Worm (Caenorhabditis elegans) whole organism, young adult: ENCODE data around the gene Y59C2A.2.

Experiments used
- B0261.1 ChIP-seq: sonication (generic microtip); optimal IDR thresholded peaks from 2 replicates; lab custom pipeline; 2016; ENCODE audit warnings: mild to moderate bottlenecking, missing genetic modification characterization, moderate library complexity, missing compliant biosample characterization
- F57A8.1 ChIP-seq: fragments of 200-800 bp; sonication (Bioruptor generic); optimal IDR thresholded peaks from 2 replicates; lab custom pipeline; 2018; ENCODE audit warnings: mild to moderate bottlenecking, missing genetic modification characterization, moderate library complexity, missing compliant biosample characterization
- K11D2.4 ChIP-seq: fragments of 200-800 bp; sonication (Bioruptor generic); IDR thresholded peaks from 2 replicates; pipeline ENCODE4 v1.3.6; 2022; ENCODE audit warnings: missing genetic modification reagents, missing genetic modification characterization, missing compliant biosample characterization
- K12H6.12 ChIP-seq: fragments of 200-800 bp; sonication (Bioruptor generic); optimal IDR thresholded peaks from 2 replicates; lab custom pipeline; 2018; ENCODE audit warnings: mild to moderate bottlenecking, missing genetic modification characterization, missing compliant biosample characterization
- T07F8.4 ChIP-seq: sonication (generic microtip); optimal IDR thresholded peaks from 2 replicates; lab custom pipeline; 2016; ENCODE audit warnings: mild to moderate bottlenecking, missing genetic modification characterization, moderate library complexity, missing compliant biosample characterization
- T26A5.8 ChIP-seq: sonication (generic microtip); optimal IDR thresholded peaks from 2 replicates; lab custom pipeline; 2016; ENCODE audit warnings: missing genetic modification characterization, missing compliant biosample characterization
- akir-1 ChIP-seq: fragments of 200-800 bp; sonication (Bioruptor generic); optimal IDR thresholded peaks from 2 replicates; lab custom pipeline; 2018; ENCODE audit warnings: mild to moderate bottlenecking, missing genetic modification characterization, moderate library complexity, missing compliant biosample characterization
- ama-1 ChIP-seq, 3 experiments: fragments of 150-350 bp in 1 of 3; sonication (generic microtip) in 2 of 3; optimal IDR thresholded peaks; 2 replicates each; lab custom pipeline; 2014 to 2018; ENCODE audit warnings: missing biosample characterization in 2 of 3, missing genetic modification characterization in 2 of 3, missing genetic modification reagents in 2 of 3
- aptf-3 ChIP-seq: fragments of 200-800 bp; sonication (Bioruptor generic); IDR thresholded peaks from 2 replicates; pipeline ENCODE4 v1.3.6; 2022; ENCODE audit warnings: missing genetic modification characterization, missing compliant biosample characterization
- bed-1 ChIP-seq: fragments of 200-800 bp; sonication (Bioruptor generic); IDR thresholded peaks from 2 replicates; pipeline ENCODE4 v1.3.6; 2022; ENCODE audit warnings: missing genetic modification reagents, missing genetic modification characterization, missing compliant biosample characterization
- ccch-3 ChIP-seq: fragments of 200-800 bp; sonication (Bioruptor generic); optimal IDR thresholded peaks from 2 replicates; lab custom pipeline; 2018; ENCODE audit warnings: mild to moderate bottlenecking, missing genetic modification characterization, missing compliant biosample characterization
- cebp-1 ChIP-seq, 2 experiments: fragments of 200-800 bp in 1 of 2; sonication (Bioruptor generic) in 1 of 2; sonication (generic microtip) in 1 of 2; IDR thresholded peaks in 1 of 2; optimal IDR thresholded peaks in 1 of 2; 2 replicates each; pipeline versions ENCODE4 v1.3.6 to Lab custom; 2017 to 2022; ENCODE audit warnings: missing compliant biosample characterization in 2 of 2, missing genetic modification characterization in 2 of 2, mild to moderate bottlenecking in 1 of 2, missing genetic modification reagents in 1 of 2, moderate library complexity in 1 of 2
- ceh-27 ChIP-seq: fragments of 200-800 bp; sonication (Bioruptor generic); optimal IDR thresholded peaks from 2 replicates; lab custom pipeline; 2018; ENCODE audit warnings: mild to moderate bottlenecking, missing genetic modification characterization, moderate library complexity, missing compliant biosample characterization
- ceh-40 ChIP-seq: fragments of 200-800 bp; sonication (Bioruptor generic); IDR thresholded peaks from 2 replicates; pipeline ENCODE4 v1.3.6; 2022; ENCODE audit warnings: missing genetic modification characterization, missing compliant biosample characterization
- ceh-58 ChIP-seq: fragments of 200-800 bp; sonication (Bioruptor generic); IDR thresholded peaks from 2 replicates; pipeline ENCODE4 v1.3.6; 2022; ENCODE audit warnings: missing genetic modification characterization, missing compliant biosample characterization
- ceh-91 ChIP-seq: fragments of 200-800 bp; sonication (Bioruptor generic); IDR thresholded peaks from 2 replicates; pipeline ENCODE4 v1.3.6; 2022; ENCODE audit warnings: missing genetic modification reagents, missing genetic modification characterization, missing compliant biosample characterization
- die-1 ChIP-seq: sonication (generic microtip); optimal IDR thresholded peaks from 2 replicates; lab custom pipeline; 2016; ENCODE audit warnings: missing genotype, mild to moderate bottlenecking, missing genetic modification characterization, missing compliant biosample characterization
- dox-1 ChIP-seq: fragments of 200-800 bp; sonication (Bioruptor generic); IDR thresholded peaks from 2 replicates; pipeline ENCODE4 v1.3.6; 2022; ENCODE audit warnings: missing genetic modification reagents, missing genetic modification characterization, missing compliant biosample characterization
- ets-4 ChIP-seq: fragments of 200-800 bp; sonication (Bioruptor generic); optimal IDR thresholded peaks from 2 replicates; lab custom pipeline; 2018; ENCODE audit warnings: mild to moderate bottlenecking, missing genetic modification characterization, missing compliant biosample characterization
- gei-17 ChIP-seq: fragments of 200-800 bp; sonication (Bioruptor generic); optimal IDR thresholded peaks from 2 replicates; lab custom pipeline; 2018; ENCODE audit warnings: mild to moderate bottlenecking, missing genetic modification characterization, missing compliant biosample characterization
- hsf-1 ChIP-seq: fragments of 200-800 bp; sonication (Bioruptor generic); IDR thresholded peaks from 2 replicates; pipeline ENCODE4 v1.3.6; 2022; ENCODE audit warnings: missing genetic modification reagents, missing genetic modification characterization, missing compliant biosample characterization
- lir-1 ChIP-seq: fragments of 200-800 bp; sonication (Bioruptor generic); conservative IDR thresholded peaks from 2 replicates; pipeline ENCODE4 v1.3.6; 2022; ENCODE audit warnings: missing genetic modification reagents, missing genetic modification characterization, missing compliant biosample characterization
- lsl-1 ChIP-seq: fragments of 200-800 bp; sonication (Bioruptor generic); optimal IDR thresholded peaks from 2 replicates; lab custom pipeline; 2018; ENCODE audit warnings: mild to moderate bottlenecking, missing genetic modification characterization, moderate library complexity, missing compliant biosample characterization
- lsy-27 ChIP-seq: sonication (generic microtip); optimal IDR thresholded peaks from 2 replicates; lab custom pipeline; 2017; ENCODE audit warnings: missing genetic modification characterization, mild to moderate bottlenecking, missing compliant biosample characterization, antibody characterized with exemption, missing genotype, borderline replicate concordance; ENCODE audit not compliant: insufficient read depth
- madf-10 ChIP-seq: sonication (generic microtip); optimal IDR thresholded peaks from 2 replicates; lab custom pipeline; 2016; ENCODE audit warnings: mild to moderate bottlenecking, missing genetic modification characterization, missing compliant biosample characterization
- madf-6 ChIP-seq: fragments of 200-800 bp; sonication (Bioruptor generic); IDR thresholded peaks from 2 replicates; pipeline ENCODE4 v1.3.6; 2022; ENCODE audit warnings: missing genetic modification reagents, missing genetic modification characterization, missing compliant biosample characterization
- mel-28 ChIP-seq: sonication (generic microtip); optimal IDR thresholded peaks from 2 replicates; lab custom pipeline; 2016; ENCODE audit warnings: borderline replicate concordance, mild to moderate bottlenecking, missing genetic modification characterization, missing compliant biosample characterization
- nfya-1 ChIP-seq: sonication (generic microtip); optimal IDR thresholded peaks from 2 replicates; lab custom pipeline; 2017; ENCODE audit warnings: antibody characterized with exemption, missing compliant biosample characterization, missing genetic modification characterization, borderline replicate concordance; ENCODE audit not compliant: insufficient read depth
- nfyb-1 ChIP-seq: fragments of 200-800 bp; sonication (Bioruptor generic); IDR thresholded peaks from 2 replicates; pipeline ENCODE4 v1.3.6; 2022; ENCODE audit warnings: missing genetic modification reagents, missing genetic modification characterization, missing compliant biosample characterization
- pbrm-1 ChIP-seq: fragments of 200-800 bp; sonication (Bioruptor generic); IDR thresholded peaks from 2 replicates; pipeline ENCODE4 v1.3.6; 2022; ENCODE audit warnings: missing genetic modification reagents, missing genetic modification characterization, missing compliant biosample characterization
- pha-4 ChIP-seq: fragments of 150-350 bp; sonication (generic microtip); optimal IDR thresholded peaks from 2 replicates; lab custom pipeline; 2014; ENCODE audit warnings: missing biosample characterization, missing genetic modification reagents, missing genetic modification characterization
- rcor-1 ChIP-seq: fragments of 200-800 bp; sonication (Bioruptor generic); IDR thresholded peaks from 2 replicates; pipeline ENCODE4 v1.3.6; 2022; ENCODE audit warnings: missing genetic modification reagents, missing genetic modification characterization, missing compliant biosample characterization
- rpc-1 ChIP-seq, 2 experiments: fragments of 150-350 bp in 1 of 2; sonication (generic microtip) in 1 of 2; optimal IDR thresholded peaks; 2 replicates each; lab custom pipeline; 2014 to 2018; ENCODE audit warnings: missing biosample characterization in 1 of 2, missing genetic modification characterization in 1 of 2, missing genetic modification reagents in 1 of 2, missing genotype in 1 of 2
- snpc-1.3 ChIP-seq: sonication (generic microtip); optimal IDR thresholded peaks from 2 replicates; lab custom pipeline; 2017; ENCODE audit warnings: missing genetic modification characterization, mild to moderate bottlenecking, missing compliant biosample characterization, antibody characterized with exemption, moderate library complexity, missing genotype, missing genetic modification reagents; ENCODE audit not compliant: insufficient read depth
- sptf-2 ChIP-seq: fragments of 200-800 bp; sonication (Bioruptor generic); optimal IDR thresholded peaks from 2 replicates; lab custom pipeline; 2018; ENCODE audit warnings: mild to moderate bottlenecking, missing genetic modification characterization, missing compliant biosample characterization
- ztf-28 ChIP-seq: fragments of 200-800 bp; sonication (Bioruptor generic); IDR thresholded peaks from 2 replicates; pipeline ENCODE4 v1.3.6; 2022; ENCODE audit warnings: missing genetic modification reagents, missing genetic modification characterization, missing compliant biosample characterization
- ztf-6 ChIP-seq: fragments of 200-800 bp; sonication (Bioruptor generic); IDR thresholded peaks from 2 replicates; pipeline ENCODE4 v1.3.6; 2022; ENCODE audit warnings: missing genetic modification reagents, missing genetic modification characterization, missing compliant biosample characterization

Y59C2A.2 gene

DNA sequence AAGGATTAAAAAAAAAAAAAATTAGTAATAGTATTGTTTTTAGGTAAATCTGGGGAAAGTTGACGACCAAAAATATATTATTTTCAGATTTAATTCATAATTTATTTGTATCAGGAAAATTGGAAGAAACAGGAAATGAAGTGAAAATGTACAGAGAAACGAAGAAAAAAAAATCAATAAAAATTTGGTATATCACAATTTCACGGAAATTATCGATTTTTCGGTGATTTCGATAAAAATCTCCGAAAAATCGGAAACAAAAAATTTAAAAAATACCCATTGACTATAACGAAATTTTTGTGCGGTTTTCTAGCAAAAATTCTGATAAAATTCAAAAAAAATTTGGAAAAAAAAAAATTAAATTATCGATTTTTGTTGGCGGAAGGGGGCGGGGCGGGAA lies 11.7 kb downstream of the Y59C2A.2 start:
- no peak for TF ChIP-seq rcor-1 (GFP tag; lab: Robert Waterston, UW)
- no peak for TF ChIP-seq K11D2.4 (GFP tag; lab: Robert Waterston, UW)
- no peak for TF ChIP-seq madf-10
- TF ChIP-seq mel-28 (tag; lab: Kevin White, UChicago): no peak
- no peak for TF ChIP-seq lsl-1 (GFP tag; lab: Kevin White, UChicago)
- no peak for TF ChIP-seq gei-17 (GFP tag; lab: Kevin White, UChicago)
- TF ChIP-seq aptf-3: no peak
- TF ChIP-seq hsf-1: no peak
- TF ChIP-seq dox-1: no peak
- TF ChIP-seq ceh-58 (GFP tag; lab: Robert Waterston, UW): no peak
- TF ChIP-seq pbrm-1 (GFP tag; lab: Robert Waterston, UW): no peak
- no peak for TF ChIP-seq ceh-27 (GFP tag; lab: Kevin White, UChicago)
- TF ChIP-seq rpc-1 (optimal IDR thresholded peaks at IDR 0.05; lab: Kevin White, UChicago): no peak
- TF ChIP-seq rpc-1 (tag; optimal IDR thresholded peaks at IDR 0.05; lab: Kevin White, UChicago): no peak
- TF ChIP-seq B0261.1 (tag; lab: Kevin White, UChicago): no peak
- TF ChIP-seq lir-1 (GFP tag; lab: Robert Waterston, UW): no peak
- TF ChIP-seq T07F8.4 (tag; lab: Kevin White, UChicago): no peak
- TF ChIP-seq F57A8.1 (GFP tag; lab: Kevin White, UChicago): no peak

DNA sequence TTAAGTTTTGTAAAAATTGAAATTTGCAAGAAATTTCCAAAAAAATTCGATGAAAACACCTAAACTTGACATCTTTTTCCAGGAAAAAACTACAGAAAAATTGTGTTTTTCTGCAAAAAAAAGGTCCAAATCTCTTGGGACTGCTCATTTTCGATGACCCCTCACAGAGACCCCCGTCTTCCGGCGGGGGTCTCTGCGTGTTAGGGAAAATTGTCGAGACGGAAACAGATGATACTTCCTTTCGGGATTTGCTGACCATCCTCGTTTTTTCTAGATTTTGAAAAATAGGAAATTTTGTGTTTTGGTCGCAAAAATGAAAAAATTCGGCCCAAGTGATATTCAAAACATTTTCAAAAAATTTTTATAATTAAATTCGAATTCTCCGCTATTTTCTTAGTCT lies 12.6 kb downstream of the Y59C2A.2 start:
- TF ChIP-seq ceh-58 (GFP tag; lab: Robert Waterston, UW) (no peak), akir-1 (no peak), nfyb-1 (no peak), hsf-1 (no peak), ztf-6 (GFP tag; lab: Robert Waterston, UW) (no peak), madf-6 (GFP tag; lab: Robert Waterston, UW) (no peak), ceh-40 (no peak), K12H6.12 (tag; lab: Kevin White, UChicago) (no peak), K11D2.4 (GFP tag; lab: Robert Waterston, UW) (no peak), dox-1 (no peak)

DNA sequence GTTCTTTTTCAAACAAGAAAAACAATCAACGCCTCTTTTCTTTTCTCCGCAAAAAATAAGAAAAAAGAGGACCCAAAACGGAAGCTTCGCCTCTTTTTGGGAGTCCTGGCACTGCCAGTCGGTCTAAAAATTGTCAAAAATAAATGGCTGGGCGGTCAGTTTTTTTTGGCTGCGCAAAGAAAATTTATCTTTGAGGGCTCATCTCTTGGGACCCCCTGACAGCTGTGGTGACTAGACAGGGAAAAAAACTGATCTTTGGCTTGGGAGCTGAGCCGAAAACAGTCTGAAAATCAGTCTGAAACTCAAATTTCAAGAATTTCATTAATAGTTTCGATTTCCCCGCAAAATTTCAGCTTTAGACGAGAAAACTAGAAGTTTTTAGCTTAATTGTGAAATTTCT lies 13.4 kb downstream of the Y59C2A.2 start:
- TF ChIP-seq nfya-1: no peak
- no peak for TF ChIP-seq die-1
- no peak for TF ChIP-seq snpc-1.3 (tag; lab: Kevin White, UChicago)
- no peak for TF ChIP-seq F57A8.1 (GFP tag; lab: Kevin White, UChicago)
- no peak for TF ChIP-seq pha-4
- TF ChIP-seq T26A5.8: no peak
- no peak for TF ChIP-seq ccch-3 (GFP tag; lab: Kevin White, UChicago)
- TF ChIP-seq sptf-2 (GFP tag; lab: Kevin White, UChicago): no peak
- no peak for TF ChIP-seq cebp-1 (GFP tag; IDR thresholded peaks at IDR 0.05; lab: Robert Waterston, UW)
- no peak for TF ChIP-seq cebp-1 (tag; optimal IDR thresholded peaks at IDR 0.05; lab: Kevin White, UChicago)
- TF ChIP-seq ama-1 (optimal IDR thresholded peaks at IDR 0.05; lab: Kevin White, UChicago): no peak
- TF ChIP-seq ama-1 (GFP tag; optimal IDR thresholded peaks at IDR 0.05; lab: Kevin White, UChicago): no peak
- TF ChIP-seq lsy-27 (tag; lab: Kevin White, UChicago): no peak
- TF ChIP-seq ceh-40: no peak
- TF ChIP-seq ceh-58 (GFP tag; lab: Robert Waterston, UW): no peak
- TF ChIP-seq ets-4 (GFP tag; lab: Kevin White, UChicago): no peak
- TF ChIP-seq ceh-91 (GFP tag; lab: Robert Waterston, UW): no peak
- TF ChIP-seq bed-1 (GFP tag; lab: Robert Waterston, UW): no peak
- TF ChIP-seq ztf-28 (GFP tag; lab: Robert Waterston, UW): no peak
